Worm (Caenorhabditis elegans) whole organism, mixed stage, embryonic: ENCODE results near the gene F12E12.1.

Experiments
- M03D4.4 ChIP-seq: sonication (generic microtip); optimal IDR thresholded peaks from 2 replicates; lab custom pipeline; 2017; ENCODE audit warnings: mild to moderate bottlenecking, missing genetic modification characterization, missing compliant biosample characterization
- bed-3 ChIP-seq: fragments of 200-800 bp; sonication (Bioruptor generic); optimal IDR thresholded peaks from 3 replicates; lab custom pipeline; 2018; ENCODE audit warnings: mild to moderate bottlenecking, missing genetic modification characterization, moderate library complexity, missing compliant biosample characterization
- blmp-1 ChIP-seq: fragments of 150-350 bp; optimal IDR thresholded peaks from 2 replicates; lab custom pipeline; 2014; ENCODE audit warnings: missing biosample characterization, missing genetic modification characterization
- ceh-43 ChIP-seq: fragments of 200-800 bp; sonication (Bioruptor generic); optimal IDR thresholded peaks from 2 replicates; lab custom pipeline; 2018; ENCODE audit warnings: mild to moderate bottlenecking, missing genetic modification characterization, moderate library complexity, missing compliant biosample characterization
- ceh-83 ChIP-seq: fragments of 200-800 bp; sonication (Bioruptor generic); optimal IDR thresholded peaks from 2 replicates; lab custom pipeline; 2018; ENCODE audit warnings: mild to moderate bottlenecking, missing genetic modification characterization, missing compliant biosample characterization
- ces-1 ChIP-seq: fragments of 150-350 bp; optimal IDR thresholded peaks from 2 replicates; lab custom pipeline; 2014; ENCODE audit warnings: missing biosample characterization, missing genetic modification reagents, missing genetic modification characterization
- cnd-1 ChIP-seq: fragments of 200-800 bp; sonication (Bioruptor generic); optimal IDR thresholded peaks from 2 replicates; lab custom pipeline; 2018; ENCODE audit warnings: mild to moderate bottlenecking, missing genetic modification characterization, missing compliant biosample characterization
- drap-1 ChIP-seq: fragments of 200-800 bp; sonication (Bioruptor generic); optimal IDR thresholded peaks from 3 replicates; lab custom pipeline; 2018; ENCODE audit warnings: mild to moderate bottlenecking, missing genetic modification characterization, missing compliant biosample characterization
- elt-1 ChIP-seq: sonication (generic microtip); optimal IDR thresholded peaks from 2 replicates; lab custom pipeline; 2017; ENCODE audit warnings: missing genetic modification characterization, mild to moderate bottlenecking, missing compliant biosample characterization, antibody characterized with exemption, moderate library complexity, borderline replicate concordance; ENCODE audit not compliant: insufficient read depth
- elt-3 ChIP-seq: fragments of 150-350 bp; optimal IDR thresholded peaks from 2 replicates; lab custom pipeline; 2014; ENCODE audit warnings: missing biosample characterization, missing genetic modification characterization
- flh-1 ChIP-seq: fragments of 200-800 bp; sonication (Bioruptor generic); optimal IDR thresholded peaks from 2 replicates; lab custom pipeline; 2018; ENCODE audit warnings: mild to moderate bottlenecking, missing genetic modification characterization, moderate library complexity, missing compliant biosample characterization
- ham-2 ChIP-seq: fragments of 200-800 bp; sonication (Bioruptor generic); optimal IDR thresholded peaks from 2 replicates; lab custom pipeline; 2018; ENCODE audit warnings: mild to moderate bottlenecking, missing genetic modification characterization, missing compliant biosample characterization
- hlh-1 ChIP-seq: fragments of 150-350 bp; optimal IDR thresholded peaks from 2 replicates; lab custom pipeline; 2014; ENCODE audit warnings: missing biosample characterization, missing genetic modification reagents, missing genetic modification characterization
- lin-13 ChIP-seq: fragments of 150-350 bp; optimal IDR thresholded peaks from 2 replicates; lab custom pipeline; 2014; ENCODE audit warnings: missing biosample characterization, missing genetic modification characterization
- lin-32 ChIP-seq: fragments of 200-800 bp; sonication (Bioruptor generic); optimal IDR thresholded peaks from 2 replicates; lab custom pipeline; 2018; ENCODE audit warnings: mild to moderate bottlenecking, missing genetic modification characterization, missing compliant biosample characterization
- lsy-2 ChIP-seq: fragments of 150-350 bp; optimal IDR thresholded peaks from 2 replicates; lab custom pipeline; 2014; ENCODE audit warnings: missing biosample characterization, missing genetic modification characterization
- mab-5 ChIP-seq: fragments of 150-350 bp; optimal IDR thresholded peaks from 2 replicates; lab custom pipeline; 2014; ENCODE audit warnings: missing biosample characterization, missing genetic modification characterization
- mep-1 ChIP-seq: fragments of 150-350 bp; optimal IDR thresholded peaks from 2 replicates; lab custom pipeline; 2017; ENCODE audit warnings: missing biosample characterization, missing genetic modification reagents, missing genetic modification characterization, inconsistent platforms
- mls-2 ChIP-seq: sonication (generic microtip); optimal IDR thresholded peaks from 2 replicates; lab custom pipeline; 2016; ENCODE audit warnings: mild to moderate bottlenecking, missing genetic modification characterization, moderate library complexity, missing compliant biosample characterization
- nhr-12 ChIP-seq: fragments of 150-350 bp; optimal IDR thresholded peaks from 2 replicates; lab custom pipeline; 2014; ENCODE audit warnings: missing biosample characterization, missing genetic modification characterization
- nhr-2 ChIP-seq: fragments of 150-350 bp; optimal IDR thresholded peaks from 2 replicates; lab custom pipeline; 2014; ENCODE audit warnings: missing biosample characterization, missing genetic modification characterization
- nhr-237 ChIP-seq: fragments of 150-350 bp; optimal IDR thresholded peaks from 2 replicates; lab custom pipeline; 2014; ENCODE audit warnings: missing biosample characterization, missing genetic modification characterization
- nhr-28 ChIP-seq: fragments of 150-350 bp; optimal IDR thresholded peaks from 2 replicates; lab custom pipeline; 2014; ENCODE audit warnings: missing biosample characterization, missing genetic modification characterization
- nhr-76 ChIP-seq: sonication (generic microtip); optimal IDR thresholded peaks from 2 replicates; lab custom pipeline; 2017; ENCODE audit warnings: missing biosample characterization, missing genetic modification characterization
- pha-4 ChIP-seq: fragments of 150-350 bp; optimal IDR thresholded peaks from 2 replicates; lab custom pipeline; 2018; ENCODE audit warnings: missing biosample characterization, missing genetic modification reagents, missing genetic modification characterization
- sem-2 ChIP-seq: fragments of 200-800 bp; sonication (Bioruptor generic); optimal IDR thresholded peaks from 2 replicates; lab custom pipeline; 2018; ENCODE audit warnings: mild to moderate bottlenecking, missing genetic modification characterization, missing compliant biosample characterization
- snpc-4 ChIP-seq: fragments of 150-350 bp; optimal IDR thresholded peaks from 2 replicates; lab custom pipeline; 2014; ENCODE audit warnings: missing biosample characterization, missing genetic modification characterization
- sptf-1 ChIP-seq: sonication (generic microtip); optimal IDR thresholded peaks from 2 replicates; lab custom pipeline; 2017; ENCODE audit warnings: mild to moderate bottlenecking, missing genetic modification characterization, moderate library complexity, missing compliant biosample characterization
- tbx-8 ChIP-seq: fragments of 200-800 bp; sonication (Bioruptor generic); optimal IDR thresholded peaks from 2 replicates; lab custom pipeline; 2018; ENCODE audit warnings: mild to moderate bottlenecking, missing genetic modification characterization, moderate library complexity, missing compliant biosample characterization
- unc-120 ChIP-seq: sonication (generic microtip); optimal IDR thresholded peaks from 2 replicates; lab custom pipeline; 2017; ENCODE audit warnings: missing genetic modification characterization, missing compliant biosample characterization; ENCODE audit not compliant: poor library complexity, severe bottlenecking
- unc-39 ChIP-seq: fragments of 150-350 bp; optimal IDR thresholded peaks from 2 replicates; lab custom pipeline; 2014; ENCODE audit warnings: missing biosample characterization, missing genetic modification characterization
- zip-8 ChIP-seq: fragments of 150-350 bp; optimal IDR thresholded peaks from 2 replicates; lab custom pipeline; 2014; ENCODE audit warnings: missing biosample characterization, missing genetic modification characterization
- ztf-11 ChIP-seq: fragments of 150-350 bp; optimal IDR thresholded peaks from 2 replicates; lab custom pipeline; 2014; ENCODE audit warnings: missing biosample characterization, missing genetic modification characterization

Gene F12E12.1

DNA sequence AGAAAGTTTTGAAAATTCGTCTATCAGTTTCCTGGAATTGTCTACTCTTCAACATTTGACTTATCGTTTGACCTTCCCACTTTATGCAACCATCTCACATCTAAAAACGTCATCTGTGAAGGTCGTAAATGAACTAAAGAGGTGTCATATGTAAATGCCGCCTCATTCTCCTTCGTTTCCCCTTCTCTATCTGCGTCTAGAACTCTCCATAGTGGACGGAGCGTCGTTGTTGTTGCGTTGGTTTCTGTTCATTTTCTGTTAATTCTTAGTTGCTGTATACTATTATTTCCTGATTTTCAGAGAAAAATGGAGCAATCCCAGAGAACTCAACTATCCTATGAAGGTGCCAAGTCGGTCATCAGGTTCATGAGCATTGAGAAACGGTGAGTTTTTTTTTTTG is 24.7 kb upstream of the F12E12.1 start, which contains the start of gene fbxc-52:
TSS of gene fbxc-52 (plus strand) at position 301 of the 400 bp plus-strand sequence.
- TF ChIP-seq bed-3 (no peak), mab-5 (tag; lab: Kevin White, UChicago) (no peak), hlh-1 (no peak), ztf-11 (tag; lab: Kevin White, UChicago) (no peak), mls-2 (tag; lab: Kevin White, UChicago) (no peak), sptf-1 (tag; lab: Kevin White, UChicago) (no peak), ces-1 (GFP tag; lab: Kevin White, UChicago) (no peak), tbx-8 (no peak), zip-8 (tag; lab: Kevin White, UChicago) (no peak), flh-1 (GFP tag; lab: Kevin White, UChicago) (no peak), ceh-43 (GFP tag; lab: Kevin White, UChicago) (no peak), nhr-237 (no peak), pha-4 (tag; lab: Kevin White, UChicago) (no peak), elt-1 (no peak), cnd-1 (no peak)

DNA sequence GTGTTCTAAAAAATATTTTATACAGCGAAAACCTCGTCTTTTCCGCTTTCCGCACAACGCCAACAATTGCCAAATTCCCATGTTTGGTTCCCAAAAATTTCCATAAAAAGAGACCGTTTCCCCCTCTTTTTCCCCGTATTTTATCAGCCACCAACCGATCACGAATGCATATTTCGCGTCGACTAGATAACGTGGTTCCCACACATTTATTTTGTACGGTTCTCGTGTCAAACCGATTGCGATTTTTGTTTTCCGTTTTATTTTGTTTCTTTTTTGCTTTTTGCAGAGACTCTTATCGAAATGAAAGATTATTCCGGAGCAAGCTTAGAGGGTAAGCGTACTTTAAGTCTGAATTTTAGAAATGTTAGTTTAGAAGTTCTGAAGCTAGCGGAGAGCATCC is 20.7 kb upstream of the F12E12.1 start, which contains the start of gene C46E10.3:
TSS of gene C46E10.3 (plus strand) at position 301 of the 400 bp plus-strand sequence.
- no peak for TF ChIP-seq elt-1
- TF ChIP-seq nhr-76: no peak
- TF ChIP-seq nhr-28: no peak
- TF ChIP-seq tbx-8: no peak
- TF ChIP-seq pha-4 (tag; lab: Kevin White, UChicago): no peak
- no peak for TF ChIP-seq unc-39
- no peak for TF ChIP-seq lin-32
- TF ChIP-seq M03D4.4 (tag; lab: Kevin White, UChicago): no peak
- TF ChIP-seq snpc-4 (tag; lab: Kevin White, UChicago): no peak
- no peak for TF ChIP-seq lsy-2 (tag; lab: Kevin White, UChicago)
- TF ChIP-seq nhr-2 (tag; lab: Kevin White, UChicago): no peak
- TF ChIP-seq ceh-83 (GFP tag; lab: Kevin White, UChicago): no peak
- no peak for TF ChIP-seq lin-13
- TF ChIP-seq ces-1 (GFP tag; lab: Kevin White, UChicago): no peak
- no peak for TF ChIP-seq sem-2 (GFP tag; lab: Kevin White, UChicago)
- TF ChIP-seq unc-120 (tag; lab: Kevin White, UChicago): no peak

DNA sequence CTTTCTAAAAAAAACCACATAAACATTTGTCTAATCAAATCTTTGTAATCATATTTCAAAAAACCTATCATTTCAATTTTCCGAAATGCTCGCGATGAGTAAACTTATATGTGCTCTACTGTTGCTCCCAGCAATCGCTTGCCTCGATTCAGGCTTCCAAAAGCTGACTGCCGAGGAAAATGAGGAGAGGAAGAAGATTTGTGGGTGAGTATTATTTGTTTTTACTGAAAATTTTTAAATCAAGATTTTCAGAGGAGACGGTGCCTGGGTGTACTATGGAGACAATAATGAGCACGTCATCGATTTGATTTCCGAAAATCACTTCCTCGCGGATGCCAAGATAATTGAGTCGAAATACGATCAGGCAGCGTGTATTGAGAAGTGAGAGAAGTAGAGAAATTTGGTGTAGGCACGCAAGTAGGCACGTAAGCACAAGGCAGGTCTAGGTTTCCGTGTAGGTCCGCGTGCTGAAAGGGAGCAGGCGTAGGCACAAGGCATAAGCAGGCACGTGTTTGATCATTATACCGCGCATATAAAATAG is 17.4 kb upstream of the F12E12.1 start, which contains the start of gene C46E10.1:
TSS of gene C46E10.1 (plus strand) at position 51 of the 541 bp plus-strand sequence.
- TF ChIP-seq drap-1 (GFP tag; lab: Kevin White, UChicago): no peak
- no peak for TF ChIP-seq elt-1

DNA sequence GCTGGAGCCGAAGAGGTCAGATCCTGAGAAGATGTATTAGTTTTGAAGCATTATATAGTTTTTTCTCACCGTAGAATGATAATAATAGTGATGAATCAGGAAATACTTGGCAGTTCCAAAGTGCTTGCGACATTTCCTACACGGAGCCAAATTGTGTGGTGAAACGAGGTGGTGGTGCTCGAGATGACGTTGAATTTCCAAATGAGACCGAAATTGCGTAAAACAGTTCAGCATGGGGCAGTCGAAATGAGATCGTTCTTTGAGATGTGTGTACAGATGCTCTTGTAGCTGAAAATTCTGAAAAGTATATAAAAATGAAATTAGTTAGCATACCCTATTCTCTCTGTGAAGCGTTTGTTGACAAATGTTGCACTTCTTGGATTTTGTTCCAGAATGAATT is 13.7 kb upstream of the F12E12.1 start, which contains the start of gene C46E10.8:
TSS of gene C46E10.8 (minus strand) at position 101 of the 400 bp plus-strand sequence.
- TF ChIP-seq ces-1 (GFP tag; lab: Kevin White, UChicago): no peak
- TF ChIP-seq nhr-12: no peak
- no peak for TF ChIP-seq sptf-1 (tag; lab: Kevin White, UChicago)
- TF ChIP-seq ceh-83 (GFP tag; lab: Kevin White, UChicago): no peak
- TF ChIP-seq ham-2 (GFP tag; lab: Kevin White, UChicago): no peak
- no peak for TF ChIP-seq lsy-2 (tag; lab: Kevin White, UChicago)
- TF ChIP-seq ztf-11 (tag; lab: Kevin White, UChicago): no peak
- no peak for TF ChIP-seq zip-8 (tag; lab: Kevin White, UChicago)
- TF ChIP-seq flh-1 (GFP tag; lab: Kevin White, UChicago): no peak
- no peak for TF ChIP-seq nhr-28
- TF ChIP-seq mep-1 (tag; lab: Kevin White, UChicago): no peak
- TF ChIP-seq lin-32: no peak
- no peak for TF ChIP-seq M03D4.4 (tag; lab: Kevin White, UChicago)
- TF ChIP-seq, all 35 proteins: peak for 0

DNA sequence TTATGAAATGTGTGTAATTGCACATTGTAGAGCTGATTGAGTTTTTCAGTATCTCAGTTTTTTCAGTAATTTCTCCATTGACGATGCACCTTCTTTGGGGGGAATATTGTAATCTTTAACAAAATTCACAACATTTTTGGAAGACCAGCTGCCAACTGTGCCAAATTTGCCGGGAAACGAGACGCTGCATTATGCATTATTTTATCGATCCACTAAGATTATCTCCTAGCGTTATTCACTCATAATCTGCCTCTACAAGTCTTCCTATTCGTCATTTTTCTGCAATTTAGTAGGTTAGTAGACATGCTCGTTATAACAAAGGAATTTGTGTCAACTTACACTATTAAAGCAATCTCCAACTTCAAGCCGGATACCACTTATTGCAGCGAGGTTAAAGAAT is 10.0 kb upstream of the F12E12.1 start, which contains the start of the genes sdz-12 and bath-31:
TSS of gene sdz-12 (minus strand) at position 101 of the 400 bp plus-strand sequence.
TSS of gene bath-31 (plus strand) at position 251 of the 400 bp plus-strand sequence.
- TF ChIP-seq hlh-1 (no peak), lsy-2 (tag; lab: Kevin White, UChicago) (no peak), tbx-8 (no peak), zip-8 (tag; lab: Kevin White, UChicago) (no peak), M03D4.4 (tag; lab: Kevin White, UChicago) (no peak), elt-3 (no peak), mls-2 (tag; lab: Kevin White, UChicago) (no peak), blmp-1 (tag; lab: Kevin White, UChicago) (no peak), ztf-11 (tag; lab: Kevin White, UChicago) (no peak), nhr-12 (no peak), nhr-76 (no peak), lin-32 (no peak), drap-1 (GFP tag; lab: Kevin White, UChicago) (no peak), ceh-83 (GFP tag; lab: Kevin White, UChicago) (no peak), ces-1 (GFP tag; lab: Kevin White, UChicago) (no peak)
